Worm (Caenorhabditis elegans) whole organism, mixed stage, embryonic: ENCODE data around the gene C42D4.3.

Experiments used
- ces-1 ChIP-seq: fragments of 150-350 bp; optimal IDR thresholded peaks from 2 replicates; lab custom pipeline; 2014; ENCODE audit warnings: missing biosample characterization, missing genetic modification reagents, missing genetic modification characterization
- elt-1 ChIP-seq: sonication (generic microtip); optimal IDR thresholded peaks from 2 replicates; lab custom pipeline; 2017; ENCODE audit warnings: missing genetic modification characterization, mild to moderate bottlenecking, missing compliant biosample characterization, antibody characterized with exemption, moderate library complexity, borderline replicate concordance; ENCODE audit not compliant: insufficient read depth
- elt-3 ChIP-seq: fragments of 150-350 bp; optimal IDR thresholded peaks from 2 replicates; lab custom pipeline; 2014; ENCODE audit warnings: missing biosample characterization, missing genetic modification characterization
- flh-1 ChIP-seq: fragments of 200-800 bp; sonication (Bioruptor generic); optimal IDR thresholded peaks from 2 replicates; lab custom pipeline; 2018; ENCODE audit warnings: mild to moderate bottlenecking, missing genetic modification characterization, moderate library complexity, missing compliant biosample characterization
- lin-13 ChIP-seq: fragments of 150-350 bp; optimal IDR thresholded peaks from 2 replicates; lab custom pipeline; 2014; ENCODE audit warnings: missing biosample characterization, missing genetic modification characterization
- mab-5 ChIP-seq: fragments of 150-350 bp; optimal IDR thresholded peaks from 2 replicates; lab custom pipeline; 2014; ENCODE audit warnings: missing biosample characterization, missing genetic modification characterization
- mep-1 ChIP-seq: fragments of 150-350 bp; optimal IDR thresholded peaks from 2 replicates; lab custom pipeline; 2017; ENCODE audit warnings: missing biosample characterization, missing genetic modification reagents, missing genetic modification characterization, inconsistent platforms
- mls-2 ChIP-seq: sonication (generic microtip); optimal IDR thresholded peaks from 2 replicates; lab custom pipeline; 2016; ENCODE audit warnings: mild to moderate bottlenecking, missing genetic modification characterization, moderate library complexity, missing compliant biosample characterization
- nhr-12 ChIP-seq: fragments of 150-350 bp; optimal IDR thresholded peaks from 2 replicates; lab custom pipeline; 2014; ENCODE audit warnings: missing biosample characterization, missing genetic modification characterization
- nhr-237 ChIP-seq: fragments of 150-350 bp; optimal IDR thresholded peaks from 2 replicates; lab custom pipeline; 2014; ENCODE audit warnings: missing biosample characterization, missing genetic modification characterization
- snpc-4 ChIP-seq: fragments of 150-350 bp; optimal IDR thresholded peaks from 2 replicates; lab custom pipeline; 2014; ENCODE audit warnings: missing biosample characterization, missing genetic modification characterization
- unc-39 ChIP-seq: fragments of 150-350 bp; optimal IDR thresholded peaks from 2 replicates; lab custom pipeline; 2014; ENCODE audit warnings: missing biosample characterization, missing genetic modification characterization
- unc-62 ChIP-seq: fragments of 150-350 bp; optimal IDR thresholded peaks from 2 replicates; lab custom pipeline; 2014; ENCODE audit warnings: missing biosample characterization, missing genetic modification reagents, missing genetic modification characterization
- ztf-11 ChIP-seq: fragments of 150-350 bp; optimal IDR thresholded peaks from 2 replicates; lab custom pipeline; 2014; ENCODE audit warnings: missing biosample characterization, missing genetic modification characterization

- TF ChIP-seq ces-1 (GFP tag; lab: Kevin White, UChicago) (no peak), nhr-12 (tag; lab: Kevin White, UChicago) (no peak), lin-13 (tag; lab: Kevin White, UChicago) (no peak), snpc-4 (no peak), nhr-237 (tag; lab: Kevin White, UChicago) (no peak), elt-1 (tag; lab: Kevin White, UChicago) (no peak), flh-1 (no peak), elt-3 (tag; lab: Kevin White, UChicago) (no peak), unc-39 (no peak), ztf-11 (tag; lab: Kevin White, UChicago) (no peak), unc-62 (no peak), mab-5 (tag; lab: Kevin White, UChicago) (no peak), mep-1 (no peak), mls-2 (tag; lab: Kevin White, UChicago) (no peak)
Observed at ce11 chrIV:7144670-7145257, 34.3 kb upstream of the C42D4.3 start, which contains the start of gene hecd-1.
